Worm (Caenorhabditis elegans) whole organism, late embryonic: ENCODE data around the gene H38K22.6.

ENCODE experiments used
- C38D4.7 ChIP-seq: fragments of 200-800 bp; sonication (Bioruptor generic); optimal IDR thresholded peaks from 2 replicates; lab custom pipeline; 2018; ENCODE audit warnings: mild to moderate bottlenecking, missing genetic modification characterization, moderate library complexity, missing compliant biosample characterization
- ama-1 ChIP-seq: fragments of 150-350 bp; optimal IDR thresholded peaks from 2 replicates; lab custom pipeline; 2014
- ceh-18 ChIP-seq: sonication (generic microtip); optimal IDR thresholded peaks from 2 replicates; lab custom pipeline; 2016; ENCODE audit warnings: missing genetic modification characterization, missing compliant biosample characterization
- ceh-19 ChIP-seq: fragments of 200-800 bp; sonication (Bioruptor generic); optimal IDR thresholded peaks from 2 replicates; lab custom pipeline; 2018; ENCODE audit warnings: mild to moderate bottlenecking, missing genetic modification characterization, missing compliant biosample characterization
- ceh-22 ChIP-seq: sonication (generic microtip); optimal IDR thresholded peaks from 2 replicates; lab custom pipeline; 2017; ENCODE audit warnings: missing biosample characterization, missing genetic modification characterization
- ceh-31 ChIP-seq: sonication (generic microtip); optimal IDR thresholded peaks from 2 replicates; lab custom pipeline; 2016; ENCODE audit warnings: missing genetic modification characterization, missing compliant biosample characterization
- ceh-48 ChIP-seq: sonication (generic microtip); optimal IDR thresholded peaks from 2 replicates; lab custom pipeline; 2016; ENCODE audit warnings: missing genetic modification characterization, inconsistent platforms, missing compliant biosample characterization
- ceh-6 ChIP-seq: fragments of 200-800 bp; sonication (Bioruptor generic); optimal IDR thresholded peaks from 2 replicates; lab custom pipeline; 2018; ENCODE audit warnings: mild to moderate bottlenecking, missing genetic modification characterization, missing compliant biosample characterization
- ceh-9 ChIP-seq: sonication (generic microtip); optimal IDR thresholded peaks from 2 replicates; lab custom pipeline; 2016; ENCODE audit warnings: mild to moderate bottlenecking, missing genetic modification characterization, inconsistent platforms, missing compliant biosample characterization
- che-1 ChIP-seq: sonication (generic microtip); optimal IDR thresholded peaks from 2 replicates; lab custom pipeline; 2016; ENCODE audit warnings: mild to moderate bottlenecking, missing genetic modification characterization, missing compliant biosample characterization
- dmd-4 ChIP-seq: sonication (generic microtip); optimal IDR thresholded peaks from 2 replicates; lab custom pipeline; 2016; ENCODE audit warnings: borderline replicate concordance, missing genetic modification characterization, missing compliant biosample characterization
- elt-2 ChIP-seq: sonication (generic microtip); optimal IDR thresholded peaks from 2 replicates; lab custom pipeline; 2016; ENCODE audit warnings: missing genetic modification reagents, missing genetic modification characterization, missing compliant biosample characterization
- fax-1 ChIP-seq: sonication (generic microtip); optimal IDR thresholded peaks from 2 replicates; lab custom pipeline; 2016; ENCODE audit warnings: missing genotype, missing genetic modification characterization, missing compliant biosample characterization
- hlh-15 ChIP-seq: sonication (generic microtip); optimal IDR thresholded peaks from 2 replicates; lab custom pipeline; 2016; ENCODE audit warnings: missing genetic modification characterization, missing compliant biosample characterization
- hlh-30 ChIP-seq: sonication (generic microtip); optimal IDR thresholded peaks from 2 replicates; lab custom pipeline; 2017; ENCODE audit warnings: antibody characterized with exemption, missing genetic modification characterization, missing compliant biosample characterization; ENCODE audit not compliant: insufficient read depth
- lin-11 ChIP-seq: fragments of 200-800 bp; sonication (Bioruptor generic); optimal IDR thresholded peaks from 2 replicates; lab custom pipeline; 2018; ENCODE audit warnings: mild to moderate bottlenecking, missing genetic modification characterization, missing compliant biosample characterization
- madf-2 ChIP-seq: sonication (generic microtip); optimal IDR thresholded peaks from 2 replicates; lab custom pipeline; 2017; ENCODE audit warnings: missing genetic modification characterization, missing compliant biosample characterization
- nfya-1 ChIP-seq: sonication (generic microtip); optimal IDR thresholded peaks from 2 replicates; lab custom pipeline; 2017; ENCODE audit warnings: missing genetic modification characterization, mild to moderate bottlenecking, missing compliant biosample characterization, antibody characterized with exemption, moderate library complexity
- npax-4 ChIP-seq: sonication (generic microtip); optimal IDR thresholded peaks from 2 replicates; lab custom pipeline; 2016; ENCODE audit warnings: missing genetic modification characterization, missing compliant biosample characterization
- pat-9 ChIP-seq: fragments of 200-800 bp; sonication (Bioruptor generic); optimal IDR thresholded peaks from 2 replicates; lab custom pipeline; 2018; ENCODE audit warnings: mild to moderate bottlenecking, missing genetic modification characterization, moderate library complexity, missing compliant biosample characterization
- pax-1 ChIP-seq: fragments of 150-350 bp; optimal IDR thresholded peaks from 2 replicates; lab custom pipeline; 2014; ENCODE audit warnings: missing biosample characterization, missing genetic modification characterization
- pqm-1 ChIP-seq: sonication (generic microtip); optimal IDR thresholded peaks from 2 replicates; lab custom pipeline; 2016; ENCODE audit warnings: missing genetic modification characterization, missing compliant biosample characterization
- pros-1 ChIP-seq: fragments of 150-350 bp; optimal IDR thresholded peaks from 2 replicates; lab custom pipeline; 2014; ENCODE audit warnings: missing biosample characterization, missing genetic modification reagents, missing genetic modification characterization
- rnt-1 ChIP-seq: sonication (generic microtip); optimal IDR thresholded peaks from 2 replicates; lab custom pipeline; 2016; ENCODE audit warnings: missing genetic modification characterization, missing compliant biosample characterization
- sox-4 ChIP-seq: sonication (generic microtip); optimal IDR thresholded peaks from 2 replicates; lab custom pipeline; 2017; ENCODE audit warnings: mild to moderate bottlenecking, missing genetic modification characterization, inconsistent platforms, missing compliant biosample characterization
- tbx-2 ChIP-seq: sonication (generic microtip); optimal IDR thresholded peaks from 2 replicates; lab custom pipeline; 2016; ENCODE audit warnings: missing genetic modification characterization, missing compliant biosample characterization
- tbx-7 ChIP-seq: sonication (generic microtip); optimal IDR thresholded peaks from 2 replicates; lab custom pipeline; 2016; ENCODE audit warnings: missing genotype, missing genetic modification characterization, missing compliant biosample characterization
- unc-42 ChIP-seq: sonication (generic microtip); optimal IDR thresholded peaks from 2 replicates; lab custom pipeline; 2016; ENCODE audit warnings: missing genotype, missing genetic modification characterization, missing compliant biosample characterization
- unc-86 ChIP-seq: sonication (generic microtip); optimal IDR thresholded peaks from 2 replicates; lab custom pipeline; 2016; ENCODE audit warnings: missing genetic modification characterization, missing compliant biosample characterization
- ztf-16 ChIP-seq: sonication (generic microtip); optimal IDR thresholded peaks from 2 replicates; lab custom pipeline; 2017; ENCODE audit warnings: missing genetic modification characterization, missing compliant biosample characterization

The H38K22.6 gene

ce11 chrIII:4284732-4285165, 35.5 kb upstream of the H38K22.6 start:
- TF ChIP-seq lin-11 (tag; lab: Kevin White, UChicago) (no peak), ceh-18 (tag; lab: Kevin White, UChicago) (peak; percentile 48), ceh-19 (no peak), tbx-2 (tag; lab: Kevin White, UChicago) (peak; percentile 27), pqm-1 (peak; percentile 14), elt-2 (tag; lab: Kevin White, UChicago) (peak; percentile 23), hlh-30 (tag; lab: Kevin White, UChicago) (peak; percentile 79)

ce11 chrIII:4287379-4287778, 32.8 kb upstream of the H38K22.6 start, which contains the start of gene R10E4.3:
Gene R10E4.3 (minus strand): TSS chrIII:4287479.
- no peak for TF ChIP-seq dmd-4
- no peak for TF ChIP-seq unc-42
- no peak for TF ChIP-seq fax-1 (tag; lab: Kevin White, UChicago)
- TF ChIP-seq pat-9 (tag; lab: Kevin White, UChicago): no peak
- no peak for TF ChIP-seq rnt-1 (tag; lab: Kevin White, UChicago)
- no peak for TF ChIP-seq C38D4.7 (GFP tag; lab: Kevin White, UChicago)
- no peak for TF ChIP-seq sox-4 (tag; lab: Kevin White, UChicago)

- TF ChIP-seq madf-2 (tag; lab: Kevin White, UChicago) (no peak), ceh-31 (tag; lab: Kevin White, UChicago) (no peak), ceh-9 (tag; lab: Kevin White, UChicago) (no peak), hlh-15 (no peak), dmd-4 (no peak), npax-4 (tag; lab: Kevin White, UChicago) (no peak), pqm-1 (no peak), ceh-19 (no peak), ztf-16 (tag; lab: Kevin White, UChicago) (no peak), ceh-48 (no peak), ama-1 (no peak), che-1 (no peak), tbx-7 (no peak), rnt-1 (tag; lab: Kevin White, UChicago) (no peak), pax-1 (tag; lab: Kevin White, UChicago) (no peak), ceh-6 (GFP tag; lab: Kevin White, UChicago) (no peak), nfya-1 (tag; lab: Kevin White, UChicago) (no peak)
Observed at ce11 chrIII:4289952-4290351, 30.3 kb upstream of the H38K22.6 start.

ce11 chrIII:4291216-4291691, 29.0 kb upstream of the H38K22.6 start, which contains the start of gene mcm-5:
Gene mcm-5 (minus strand): TSS chrIII:4291266.
- peak; percentile 16 for TF ChIP-seq unc-42
- TF ChIP-seq ceh-22 (tag; lab: Kevin White, UChicago): no peak
- peak; percentile 17 for TF ChIP-seq nfya-1 (tag; lab: Kevin White, UChicago)

ce11 chrIII:4293108-4293507, 27.1 kb upstream of the H38K22.6 start, which contains the start of gene R10E4.6:
Gene R10E4.6 (plus strand): TSS chrIII:4293408.
- TF ChIP-seq tbx-7: no peak
- TF ChIP-seq, all 69 proteins: peak for 0

ce11 chrIII:4294153-4294862, 25.9 kb upstream of the H38K22.6 start, which contains the start of the genes nth-1 and R10E4.7:
Gene nth-1 (minus strand): TSS chrIII:4294253.
Gene R10E4.7 (plus strand): TSS chrIII:4294812.
- TF ChIP-seq pros-1 (tag; lab: Kevin White, UChicago) (no peak), unc-86 (tag; lab: Kevin White, UChicago) (no peak), elt-2 (tag; lab: Kevin White, UChicago) (no peak)
